Worm (Caenorhabditis elegans): Measurements from ENCODE around the gene eef-1G.

DNA sequence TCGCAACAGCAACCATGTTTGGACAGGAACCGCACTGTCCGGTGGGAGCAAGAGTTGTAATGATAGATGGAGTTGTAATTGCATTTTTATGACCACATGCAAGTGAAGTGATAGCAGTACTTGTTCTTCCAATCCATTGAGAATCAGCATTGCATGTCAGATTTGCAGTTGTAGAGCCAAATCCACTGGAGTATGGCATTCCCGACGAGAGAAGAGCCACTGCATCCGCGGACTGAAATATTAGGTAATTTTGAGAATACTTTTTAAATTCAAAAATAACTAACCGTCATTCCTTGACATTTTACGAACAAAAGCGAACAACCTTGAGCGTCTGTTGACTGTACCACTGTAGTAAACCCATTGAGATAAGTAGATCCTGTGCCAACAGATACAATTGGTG is 9.6 kb downstream of the eef-1G start:
- TF ChIP-seq nfyb-1 (GFP tag; IDR thresholded peaks at IDR 0.05) (no peak), C06A6.2 (GFP tag; conservative IDR thresholded peaks at IDR 0.05) (no peak)

Measured in whole organism, young adult.